Worm (Caenorhabditis elegans) whole organism, L4 larva: Measurements from ENCODE around the gene clh-4.

Experiments used
- arid-1 ChIP-seq: fragments of 200-800 bp; sonication (Bioruptor generic); conservative IDR thresholded peaks from 2 replicates; pipeline ENCODE4 v1.3.6; 2022; ENCODE audit warnings: missing genetic modification reagents, missing genetic modification characterization, missing compliant biosample characterization
- ctbp-1 ChIP-seq: fragments of 200-800 bp; sonication (Bioruptor generic); IDR thresholded peaks from 2 replicates; pipeline ENCODE4 v1.3.6; 2022; ENCODE audit warnings: missing genetic modification reagents, missing genetic modification characterization, missing compliant biosample characterization
- fkh-10 ChIP-seq: fragments of 150-350 bp; optimal IDR thresholded peaks from 2 replicates; lab custom pipeline; 2014; ENCODE audit warnings: missing biosample characterization, missing genetic modification reagents, missing genetic modification characterization
- jun-1 ChIP-seq: fragments of 150-350 bp; optimal IDR thresholded peaks from 2 replicates; lab custom pipeline; 2014; ENCODE audit warnings: missing biosample characterization, missing genetic modification reagents, missing genetic modification characterization
- mdl-1 ChIP-seq, 2 experiments: fragments of 150-350 bp in 1 of 2; sonication (generic microtip) in 1 of 2; optimal IDR thresholded peaks; 2 replicates each; lab custom pipeline; 2014 to 2017; ENCODE audit warnings: missing biosample characterization in 2 of 2, missing genetic modification characterization in 2 of 2
- rbr-2 ChIP-seq: sonication (generic microtip); optimal IDR thresholded peaks from 2 replicates; lab custom pipeline; 2016; ENCODE audit warnings: missing genotype, missing genetic modification characterization, missing compliant biosample characterization
- tra-1 ChIP-seq: fragments of 200-800 bp; sonication (Bioruptor generic); IDR thresholded peaks from 2 replicates; pipeline ENCODE4 v1.3.6; 2022; ENCODE audit warnings: missing genetic modification reagents, missing genetic modification characterization, missing compliant biosample characterization
- unc-62 ChIP-seq, 3 experiments: fragments of 150-350 bp in 1 of 3; sonication (generic microtip); optimal IDR thresholded peaks in 2 of 3; peaks in 1 of 3; 1 replicate in 1 of 3; 2 replicates in 2 of 3; lab custom pipeline; 2014 to 2017; ENCODE audit warnings: missing biosample characterization in 3 of 3, missing genetic modification characterization in 3 of 3, missing genetic modification reagents in 3 of 3, missing genotype in 1 of 3
- ztf-11 ChIP-seq: fragments of 150-350 bp; optimal IDR thresholded peaks from 2 replicates; lab custom pipeline; 2014; ENCODE audit warnings: missing biosample characterization, missing genetic modification characterization

- TF ChIP-seq fkh-10 (GFP tag; lab: Kevin White, UChicago) (no peak), jun-1 (tag; lab: Kevin White, UChicago) (no peak), ztf-11 (tag; lab: Kevin White, UChicago) (no peak), rbr-2 (tag; lab: Kevin White, UChicago) (no peak), arid-1 (GFP tag; lab: Robert Waterston, UW) (no peak), unc-62 (GFP tag; optimal IDR thresholded peaks at IDR 0.05 in 1 of 2; lab: Kevin White, UChicago) (no peak), unc-62 (tag; optimal IDR thresholded peaks at IDR 0.05; lab: Kevin White, UChicago) (no peak), mdl-1 (tag; optimal IDR thresholded peaks at IDR 0.05; lab: Kevin White, UChicago) (peak in 1 of 2 experiments; percentile 43), ctbp-1 (GFP tag; lab: Robert Waterston, UW) (no peak), tra-1 (GFP tag; lab: Robert Waterston, UW) (no peak)
These were observed 36.4 kb upstream of the clh-4 start for ce11 chrX:4136547-4137311.
